Worm (Caenorhabditis elegans) whole organism, mixed stage, embryonic: ENCODE data around the gene ttr-48.

Source experiments
- elt-1 ChIP-seq: sonication (generic microtip); optimal IDR thresholded peaks from 2 replicates; lab custom pipeline; 2017; ENCODE audit warnings: missing genetic modification characterization, mild to moderate bottlenecking, missing compliant biosample characterization, antibody characterized with exemption, moderate library complexity, borderline replicate concordance; ENCODE audit not compliant: insufficient read depth
- hlh-1 ChIP-seq: fragments of 150-350 bp; optimal IDR thresholded peaks from 2 replicates; lab custom pipeline; 2014; ENCODE audit warnings: missing biosample characterization, missing genetic modification reagents, missing genetic modification characterization
- pha-4 ChIP-seq: fragments of 150-350 bp; optimal IDR thresholded peaks from 2 replicates; lab custom pipeline; 2018; ENCODE audit warnings: missing biosample characterization, missing genetic modification reagents, missing genetic modification characterization
- sptf-1 ChIP-seq: sonication (generic microtip); optimal IDR thresholded peaks from 2 replicates; lab custom pipeline; 2017; ENCODE audit warnings: mild to moderate bottlenecking, missing genetic modification characterization, moderate library complexity, missing compliant biosample characterization
- unc-39 ChIP-seq: fragments of 150-350 bp; optimal IDR thresholded peaks from 2 replicates; lab custom pipeline; 2014; ENCODE audit warnings: missing biosample characterization, missing genetic modification characterization
- unc-62 ChIP-seq: fragments of 150-350 bp; optimal IDR thresholded peaks from 2 replicates; lab custom pipeline; 2014; ENCODE audit warnings: missing biosample characterization, missing genetic modification reagents, missing genetic modification characterization
- ztf-11 ChIP-seq: fragments of 150-350 bp; optimal IDR thresholded peaks from 2 replicates; lab custom pipeline; 2014; ENCODE audit warnings: missing biosample characterization, missing genetic modification characterization

DNA sequence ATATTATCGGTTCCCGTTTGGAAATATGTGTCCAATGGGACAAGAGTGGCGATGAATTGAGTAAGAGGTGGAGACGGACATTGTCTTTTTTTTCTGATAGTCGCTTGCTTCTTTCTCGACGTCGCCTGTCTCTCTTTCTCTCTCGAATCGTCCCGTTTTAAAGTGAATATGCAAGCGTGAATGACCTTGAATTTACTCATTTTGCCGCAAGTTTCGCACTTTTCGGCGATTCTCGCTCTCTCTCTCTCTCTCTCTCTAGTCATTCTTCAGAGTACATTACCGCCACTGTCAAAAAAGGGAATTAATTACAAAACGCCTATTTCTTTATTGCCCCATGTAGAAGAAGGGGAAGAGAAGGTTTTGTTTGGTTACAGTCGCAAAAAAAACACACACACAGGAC is 25.5 kb upstream of the ttr-48 start:
- TF ChIP-seq sptf-1 (tag; lab: Kevin White, UChicago) (no peak), pha-4 (no peak), unc-39 (tag; lab: Kevin White, UChicago) (no peak), ztf-11 (no peak), unc-62 (no peak), elt-1 (tag; lab: Kevin White, UChicago) (no peak), hlh-1 (tag; lab: Kevin White, UChicago) (no peak)
